Worm (Caenorhabditis elegans) whole organism, L4 larva: ENCODE results near the gene aagr-2.

ENCODE experiments used
- F44E2.7 ChIP-seq: fragments of 200-800 bp; sonication (Bioruptor generic); IDR thresholded peaks from 2 replicates; pipeline ENCODE4 v2.1.2; 2022; ENCODE audit warnings: missing genetic modification characterization, missing compliant biosample characterization
- lin-13 ChIP-seq: fragments of 150-350 bp; optimal IDR thresholded peaks from 2 replicates; lab custom pipeline; 2014; ENCODE audit warnings: missing biosample characterization, missing genetic modification reagents, missing genetic modification characterization
- lsy-2 ChIP-seq, 2 experiments: fragments of 150-350 bp in 1 of 2; sonication (generic microtip) in 1 of 2; optimal IDR thresholded peaks; 2 replicates each; lab custom pipeline; 2014 to 2017; ENCODE audit warnings: missing biosample characterization in 2 of 2, missing genetic modification characterization in 2 of 2
- madf-5 ChIP-seq, 2 experiments: fragments of 200-800 bp; sonication (Bioruptor generic); IDR thresholded peaks; 2 replicates each; pipeline ENCODE4 v1.3.6; 2022; ENCODE audit warnings: missing compliant biosample characterization in 2 of 2, missing genetic modification characterization in 2 of 2
- nhr-25 ChIP-seq: sonication (generic microtip); optimal IDR thresholded peaks from 2 replicates; lab custom pipeline; 2017; ENCODE audit warnings: missing genetic modification characterization, mild to moderate bottlenecking, missing compliant biosample characterization, antibody characterized with exemption, moderate library complexity, borderline replicate concordance; ENCODE audit not compliant: insufficient read depth
- nhr-28 ChIP-seq: fragments of 150-350 bp; optimal IDR thresholded peaks from 2 replicates; lab custom pipeline; 2014; ENCODE audit warnings: missing biosample characterization, missing genetic modification characterization
- nhr-6 ChIP-seq: fragments of 150-350 bp; optimal IDR thresholded peaks from 2 replicates; lab custom pipeline; 2014; ENCODE audit warnings: missing biosample characterization, missing genetic modification characterization
- pqm-1 ChIP-seq: sonication (generic microtip); optimal IDR thresholded peaks from 2 replicates; lab custom pipeline; 2017; ENCODE audit warnings: missing biosample characterization, missing genetic modification characterization
- snpc-4 ChIP-seq: fragments of 150-350 bp; optimal IDR thresholded peaks from 2 replicates; lab custom pipeline; 2014; ENCODE audit warnings: missing biosample characterization, missing genetic modification characterization

ce11 chrII:4874335-4874861, 50.6 kb downstream of the aagr-2 start, which contains the start of gene F11G11.15:
- TF ChIP-seq madf-5 (GFP tag; IDR thresholded peaks at IDR 0.05; lab: Robert Waterston, UW) (no peak), snpc-4 (no peak), F44E2.7 (no peak), lsy-2 (tag; optimal IDR thresholded peaks at IDR 0.05; lab: Kevin White, UChicago) (no peak), nhr-28 (tag; lab: Kevin White, UChicago) (peak; percentile 33), lin-13 (GFP tag; lab: Kevin White, UChicago) (no peak), pqm-1 (no peak), nhr-25 (tag; lab: Kevin White, UChicago) (no peak), nhr-6 (tag; lab: Kevin White, UChicago) (no peak)
